Fruit fly (Drosophila melanogaster) S2 (cell line): ENCODE measurements around the gene ymp.

Source experiments
- CG8478 ChIP-seq: fragments of >200 bp; optimal IDR thresholded peaks from 2 replicates; lab custom pipeline; 2018
- CTCF ChIP-seq, 2 experiments: fragments of >200 bp; optimal IDR thresholded peaks; 2 replicates each; lab custom pipeline; 2018

dm6 chr3R:25648258-25648606 is 39.3 kb upstream of the ymp start:
- TF ChIP-seq CG8478 (lab: Kevin White, UChicago) = no peak
- no peak for TF ChIP-seq CTCF (optimal IDR thresholded peaks at IDR 0.05; lab: Kevin White, UChicago)
